Worm (Caenorhabditis elegans): ENCODE data around the gene F38H4.4.

DNA sequence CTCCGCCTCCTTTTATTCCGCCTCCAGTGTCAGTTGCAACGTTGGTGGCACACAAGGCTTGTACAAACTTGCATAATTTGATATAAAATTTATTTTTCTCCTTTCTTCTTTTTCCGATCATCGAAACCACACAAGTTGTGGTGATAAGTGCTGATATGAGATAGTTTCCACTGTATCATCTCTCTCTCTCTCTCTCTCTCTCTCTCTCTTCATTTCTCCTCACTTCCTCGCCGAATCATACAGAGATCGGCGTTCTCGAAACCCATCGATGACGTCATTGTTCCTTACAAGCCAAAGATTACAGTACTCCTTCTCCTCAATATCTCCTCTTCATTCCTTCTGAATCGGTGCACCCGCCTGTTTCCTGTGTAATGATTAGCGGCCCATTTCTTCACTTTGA, 51.3 kb downstream of the F38H4.4 start, which contains the start of gene nhr-43:
- TF ChIP-seq pqm-1 (tag; optimal IDR thresholded peaks at IDR 0.05) = no peak
- no peak for TF ChIP-seq pha-4 (tag; optimal IDR thresholded peaks at IDR 0.05)
- no peak for TF ChIP-seq ceh-9 (tag; optimal IDR thresholded peaks at IDR 0.05)
- no peak for TF ChIP-seq pag-3 (tag; optimal IDR thresholded peaks at IDR 0.05; ENCODE audit: borderline replicate concordance)
- TF ChIP-seq nhr-11 (tag; optimal IDR thresholded peaks at IDR 0.05) = no peak
- no peak for TF ChIP-seq fkh-10 (GFP tag; optimal IDR thresholded peaks at IDR 0.05)
- TF ChIP-seq elt-2 (tag; optimal IDR thresholded peaks at IDR 0.05) = no peak
- TF ChIP-seq tbx-2 (tag; optimal IDR thresholded peaks at IDR 0.05) = no peak
- no peak for TF ChIP-seq nfya-1 (tag; optimal IDR thresholded peaks at IDR 0.05)
- TF ChIP-seq hlh-13 (GFP tag; optimal IDR thresholded peaks at IDR 0.05) = no peak
- TF ChIP-seq che-1 (tag; optimal IDR thresholded peaks at IDR 0.05) = no peak
- TF ChIP-seq nhr-232 (tag; optimal IDR thresholded peaks at IDR 0.05) = no peak

All from whole organism, late embryonic.